Worm (Caenorhabditis elegans): ENCODE data around the gene rnp-9.
A peak's percentile ranks its signal among the peaks of the same experiment; 100 is the strongest.

Gene rnp-9

DNA sequence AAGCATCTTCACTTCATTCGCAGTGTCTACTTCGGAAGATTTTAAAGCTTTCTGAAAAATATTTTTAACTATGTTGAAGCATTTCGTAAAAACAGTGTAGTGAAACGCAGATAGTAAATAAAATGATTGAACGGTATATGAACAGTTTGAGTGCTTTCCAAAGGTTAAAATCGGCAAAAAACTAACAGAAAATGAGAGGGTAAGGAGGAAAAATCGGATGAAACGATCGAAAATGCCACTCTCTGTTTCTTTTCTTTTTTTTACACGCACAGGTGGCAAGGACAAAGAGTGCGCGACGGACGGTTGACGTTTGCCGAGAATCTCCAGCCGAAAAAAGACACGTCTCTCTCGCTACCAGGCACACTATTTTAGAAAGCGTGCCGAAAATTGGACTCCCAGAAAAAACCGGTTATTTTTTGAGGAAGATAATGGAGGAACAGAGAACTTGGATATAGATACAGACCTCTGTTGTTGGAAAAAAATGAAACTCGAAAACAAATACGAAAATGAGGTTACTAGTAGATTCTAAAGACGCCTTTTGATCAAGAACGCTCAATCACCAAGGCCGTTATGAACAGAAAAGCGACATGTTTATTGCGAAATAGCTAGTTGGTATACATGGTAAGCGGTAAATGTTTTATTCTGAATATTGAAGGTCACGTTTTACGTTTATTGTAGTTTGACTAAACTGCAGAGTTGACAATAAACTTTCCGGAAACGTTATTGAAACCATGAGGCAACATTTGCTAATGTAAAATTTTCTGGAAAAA, 27.4 kb downstream of the rnp-9 start, which contains the start of gene myrf-2:
TSS of gene myrf-2 (minus strand) at position 51 of the 770 bp plus-strand sequence.
- no peak for TF ChIP-seq unc-98 (GFP tag; IDR thresholded peaks at IDR 0.05)
- TF ChIP-seq nhr-47 (tag; optimal IDR thresholded peaks at IDR 0.05), result no peak
- TF ChIP-seq dpl-1 (GFP tag; optimal IDR thresholded peaks at IDR 0.05), result no peak
- TF ChIP-seq nhr-11 (tag; optimal IDR thresholded peaks at IDR 0.05), result no peak
- TF ChIP-seq pqm-1 (tag; optimal IDR thresholded peaks at IDR 0.05), result no peak
- no peak for TF ChIP-seq C16A3.4 (tag; optimal IDR thresholded peaks at IDR 0.05)
- peak; percentile 19 for TF ChIP-seq nhr-90 (tag; optimal IDR thresholded peaks at IDR 0.05; ENCODE audit: poor library complexity)
- no peak for TF ChIP-seq ztf-11 (tag; optimal IDR thresholded peaks at IDR 0.05)
- TF ChIP-seq ceh-90 (tag; optimal IDR thresholded peaks at IDR 0.05), result no peak
- TF ChIP-seq sptf-1 (tag; optimal IDR thresholded peaks at IDR 0.05), result no peak
- TF ChIP-seq hlh-17 (GFP tag; optimal IDR thresholded peaks at IDR 0.05; ENCODE audit: borderline replicate concordance), result no peak
- TF ChIP-seq nhr-77 (tag; optimal IDR thresholded peaks at IDR 0.05), result no peak
- no peak for TF ChIP-seq sox-4 (tag; optimal IDR thresholded peaks at IDR 0.05)
- no peak for TF ChIP-seq pax-3 (tag; optimal IDR thresholded peaks at IDR 0.05)
- TF ChIP-seq ceh-8 (GFP tag; optimal IDR thresholded peaks at IDR 0.05), result no peak
- TF ChIP-seq lir-3 (tag; optimal IDR thresholded peaks at IDR 0.05; ENCODE audit: poor library complexity), result no peak
- TF ChIP-seq ceh-88 (GFP tag; IDR thresholded peaks at IDR 0.05), result no peak
- no peak for TF ChIP-seq lin-35 (GFP tag; optimal IDR thresholded peaks at IDR 0.05)
- TF ChIP-seq isw-1 (GFP tag; IDR thresholded peaks at IDR 0.05), result no peak
- no peak for TF ChIP-seq nhr-84 (tag; optimal IDR thresholded peaks at IDR 0.05)
- TF ChIP-seq hlh-4 (tag; optimal IDR thresholded peaks at IDR 0.05), result no peak
- no peak for TF ChIP-seq ceh-82 (tag; optimal IDR thresholded peaks at IDR 0.05)
- TF ChIP-seq mep-1 (tag; optimal IDR thresholded peaks at IDR 0.05), result peak; percentile 47
- no peak for TF ChIP-seq Y116A8C.19 (tag; optimal IDR thresholded peaks at IDR 0.05; ENCODE audit: borderline replicate concordance)
- peak; percentile 36 for TF ChIP-seq nhr-71 (tag; optimal IDR thresholded peaks at IDR 0.05)
- no peak for TF ChIP-seq tbx-2 (tag; optimal IDR thresholded peaks at IDR 0.05)
- no peak for TF ChIP-seq alr-1 (tag; optimal IDR thresholded peaks at IDR 0.05; ENCODE audit: borderline replicate concordance)
- TF ChIP-seq lin-39 (tag; optimal IDR thresholded peaks at IDR 0.05), result no peak
- TF ChIP-seq vab-15 (tag; optimal IDR thresholded peaks at IDR 0.05), result no peak
- peak; percentile 91 for TF ChIP-seq grh-1 (GFP tag; IDR thresholded peaks at IDR 0.05)
- TF ChIP-seq efl-1 (optimal IDR thresholded peaks at IDR 0.05), result no peak
- TF ChIP-seq efl-1 (GFP tag; optimal IDR thresholded peaks at IDR 0.05 in 1 of 2), result no peak
- TF ChIP-seq fos-1 (tag; optimal IDR thresholded peaks at IDR 0.05), result no peak
- no peak for TF ChIP-seq mab-9 (GFP tag; IDR thresholded peaks at IDR 0.05)
- no peak for TF ChIP-seq hpl-2 (GFP tag; optimal IDR thresholded peaks at IDR 0.05)
- TF ChIP-seq swsn-7 (tag; optimal IDR thresholded peaks at IDR 0.05), result peak; percentile 1
- TF ChIP-seq fkh-8 (tag; optimal IDR thresholded peaks at IDR 0.05), result no peak
- peak; percentile 33 for TF ChIP-seq xbp-1 (tag; optimal IDR thresholded peaks at IDR 0.05)
- TF ChIP-seq pag-3 (tag; optimal IDR thresholded peaks at IDR 0.05; ENCODE audit: borderline replicate concordance, insufficient read depth), result peak; percentile 87
- TF ChIP-seq egl-13 (tag; optimal IDR thresholded peaks at IDR 0.05), result no peak
- no peak for TF ChIP-seq nhr-12 (tag; optimal IDR thresholded peaks at IDR 0.05)
- TF ChIP-seq ces-1 (GFP tag; optimal IDR thresholded peaks at IDR 0.05), result no peak
- peak; percentile 90 for TF ChIP-seq nhr-85 (tag)
- TF ChIP-seq snu-23 (GFP tag; optimal IDR thresholded peaks at IDR 0.05), result peak; percentile 47
- TF ChIP-seq elt-3 (tag; optimal IDR thresholded peaks at IDR 0.05), result peak in 2 of 6 experiments; percentile 30 to 58
- no peak for TF ChIP-seq tlp-1 (tag; optimal IDR thresholded peaks at IDR 0.05)
- no peak for TF ChIP-seq elt-2 (tag; optimal IDR thresholded peaks at IDR 0.05)
- TF ChIP-seq sup-37 (GFP tag; optimal IDR thresholded peaks at IDR 0.05), result no peak
- TF ChIP-seq lin-15B (tag; optimal IDR thresholded peaks at IDR 0.05), result no peak
- TF ChIP-seq C34B4.2 (tag; optimal IDR thresholded peaks at IDR 0.05), result no peak
- TF ChIP-seq zip-4 (GFP tag; optimal IDR thresholded peaks at IDR 0.05), result peak; percentile 63

Data from whole organism, L1 larva.